Fruit fly (Drosophila melanogaster) whole organism, embryonic: Measurements from ENCODE around the gene Pif1.

Source experiments
- CG10274 ChIP-seq: fragments of 200-800 bp; sonication (Bioruptor generic); optimal IDR thresholded peaks from 3 replicates; lab custom pipeline; 2017; ENCODE audit warnings: missing biosample characterization, mild to moderate bottlenecking, missing genetic modification characterization
- CG17385 ChIP-seq: fragments of 200-800 bp; sonication (Bioruptor generic); optimal IDR thresholded peaks from 3 replicates; lab custom pipeline; 2018; ENCODE audit warnings: missing biosample characterization, mild to moderate bottlenecking, missing genetic modification characterization
- CG6854 ChIP-seq: fragments of 200-800 bp; sonication (Bioruptor generic); optimal IDR thresholded peaks from 3 replicates; lab custom pipeline; 2017; ENCODE audit warnings: missing biosample characterization, mild to moderate bottlenecking, missing genetic modification characterization
- CG8281 ChIP-seq: fragments of 200-800 bp; sonication (Bioruptor generic); optimal IDR thresholded peaks from 2 replicates; lab custom pipeline; 2018; ENCODE audit warnings: missing biosample characterization, mild to moderate bottlenecking, missing genetic modification characterization, moderate library complexity
- H2.0 ChIP-seq: fragments of 200-800 bp; sonication (Bioruptor generic); IDR thresholded peaks from 2 replicates; pipeline ENCODE4 v1.3.6; 2022; ENCODE audit warnings: missing biosample characterization, missing genetic modification characterization
- HHEX ChIP-seq: fragments of 200-800 bp; sonication (Bioruptor generic); optimal IDR thresholded peaks from 3 replicates; lab custom pipeline; 2017; ENCODE audit warnings: missing biosample characterization, mild to moderate bottlenecking, missing genetic modification characterization, missing genetic modification reagents
- HLH3B ChIP-seq: fragments of 200-800 bp; sonication (Bioruptor generic); IDR thresholded peaks from 2 replicates; pipeline ENCODE4 v1.3.6; 2022; ENCODE audit warnings: missing biosample characterization, missing genetic modification characterization
- dimm ChIP-seq: fragments of 200-800 bp; sonication (Bioruptor generic); IDR thresholded peaks from 2 replicates; pipeline ENCODE4 v1.3.6; 2022; ENCODE audit warnings: missing biosample characterization, missing genetic modification characterization
- gt ChIP-seq: fragments of 200-800 bp; sonication (Bioruptor generic); IDR thresholded peaks from 2 replicates; pipeline ENCODE4 v1.3.6; 2022; ENCODE audit warnings: missing biosample characterization, missing genetic modification characterization
- insv ChIP-seq, 2 experiments: fragments of 200-800 bp; sonication (Bioruptor generic); optimal IDR thresholded peaks; 3 replicates each; lab custom pipeline; 2016 to 2018; ENCODE audit warnings: missing biosample characterization in 2 of 2, missing genetic modification characterization in 2 of 2
- kah ChIP-seq: fragments of 200-800 bp; sonication (Bioruptor generic); optimal IDR thresholded peaks from 2 replicates; lab custom pipeline; 2018; ENCODE audit warnings: missing biosample characterization, mild to moderate bottlenecking, missing genetic modification characterization
- rib ChIP-seq: fragments of 200-800 bp; sonication (Bioruptor generic); IDR thresholded peaks from 2 replicates; pipeline ENCODE4 v1.3.6; 2022; ENCODE audit warnings: missing biosample characterization, missing genetic modification characterization
- tup ChIP-seq: fragments of 200-800 bp; sonication (Bioruptor generic); optimal IDR thresholded peaks from 2 replicates; lab custom pipeline; 2016; ENCODE audit warnings: missing biosample characterization, mild to moderate bottlenecking, missing genetic modification characterization, moderate library complexity
- usp ChIP-seq: fragments of >200 bp; optimal IDR thresholded peaks from 2 replicates; lab custom pipeline; 2017; ENCODE audit warnings: missing biosample characterization, missing genetic modification characterization

- TF ChIP-seq CG17385 (GFP tag; lab: Kevin White, UChicago) (no peak), H2.0 (GFP tag; lab: Robert Waterston, UW) (no peak), tup (GFP tag; lab: Kevin White, UChicago) (no peak), HLH3B (GFP tag; lab: Robert Waterston, UW) (no peak), CG8281 (tag; lab: Kevin White, UChicago) (no peak), CG10274 (GFP tag; lab: Kevin White, UChicago) (no peak), rib (no peak), dimm (GFP tag; lab: Robert Waterston, UW) (no peak), insv (GFP tag; optimal IDR thresholded peaks at IDR 0.05; lab: Kevin White, UChicago) (no peak), CG6854 (GFP tag; lab: Kevin White, UChicago) (no peak), kah (GFP tag; lab: Kevin White, UChicago) (no peak), usp (no peak), gt (GFP tag; lab: Robert Waterston, UW) (no peak), HHEX (GFP tag; lab: Kevin White, UChicago) (no peak)
These were observed 28.6 kb downstream of the Pif1 start for dm6 chr2L:3441158-3441557.
